Worm (Caenorhabditis elegans): Measurements from ENCODE around the gene R151.10.

R151.10 gene

ce11 chrIII:7273718-7274117, 43.0 kb upstream of the R151.10 start:
- TF ChIP-seq unc-39 (tag; optimal IDR thresholded peaks at IDR 0.05), result no peak
- no peak for TF ChIP-seq lin-32 (GFP tag; optimal IDR thresholded peaks at IDR 0.05)
- no peak for TF ChIP-seq mep-1 (tag; optimal IDR thresholded peaks at IDR 0.05)
- TF ChIP-seq cnd-1 (tag; optimal IDR thresholded peaks at IDR 0.05), result no peak
- TF ChIP-seq blmp-1 (tag; optimal IDR thresholded peaks at IDR 0.05), result no peak
- TF ChIP-seq nhr-12 (tag; optimal IDR thresholded peaks at IDR 0.05), result no peak
- no peak for TF ChIP-seq sem-2 (GFP tag; optimal IDR thresholded peaks at IDR 0.05)
- TF ChIP-seq mab-5 (tag; optimal IDR thresholded peaks at IDR 0.05), result no peak
- TF ChIP-seq mls-2 (tag; optimal IDR thresholded peaks at IDR 0.05), result no peak
- no peak for TF ChIP-seq bed-3 (GFP tag; optimal IDR thresholded peaks at IDR 0.05)
- TF ChIP-seq tbx-8 (GFP tag; optimal IDR thresholded peaks at IDR 0.05), result no peak
- TF ChIP-seq nhr-237 (tag; optimal IDR thresholded peaks at IDR 0.05), result no peak
- no peak for TF ChIP-seq hlh-1 (tag; optimal IDR thresholded peaks at IDR 0.05)
- TF ChIP-seq pha-4 (tag; optimal IDR thresholded peaks at IDR 0.05), result no peak
- TF ChIP-seq ztf-11 (tag; optimal IDR thresholded peaks at IDR 0.05), result no peak
- TF ChIP-seq unc-62 (GFP tag; optimal IDR thresholded peaks at IDR 0.05), result no peak
- TF ChIP-seq lsy-2 (tag; optimal IDR thresholded peaks at IDR 0.05), result no peak
- TF ChIP-seq sptf-1 (tag; optimal IDR thresholded peaks at IDR 0.05), result no peak
- no peak for TF ChIP-seq snpc-4 (tag; optimal IDR thresholded peaks at IDR 0.05)
- TF ChIP-seq ceh-43 (GFP tag; optimal IDR thresholded peaks at IDR 0.05), result no peak

ce11 chrIII:7272828-7273227, 42.1 kb upstream of the R151.10 start:
- no peak for TF ChIP-seq mab-5 (tag; optimal IDR thresholded peaks at IDR 0.05)
- no peak for TF ChIP-seq unc-120 (tag; optimal IDR thresholded peaks at IDR 0.05; ENCODE audit: poor library complexity, severe bottlenecking)
- TF ChIP-seq zip-8 (tag; optimal IDR thresholded peaks at IDR 0.05), result no peak
- no peak for TF ChIP-seq elt-1 (tag; optimal IDR thresholded peaks at IDR 0.05; ENCODE audit: borderline replicate concordance, insufficient read depth)
- TF ChIP-seq nhr-76 (tag; optimal IDR thresholded peaks at IDR 0.05), result no peak
- TF ChIP-seq pha-4 (tag; optimal IDR thresholded peaks at IDR 0.05), result no peak
- no peak for TF ChIP-seq blmp-1 (tag; optimal IDR thresholded peaks at IDR 0.05)
- no peak for TF ChIP-seq bed-3 (GFP tag; optimal IDR thresholded peaks at IDR 0.05)
- TF ChIP-seq ham-2 (GFP tag; optimal IDR thresholded peaks at IDR 0.05), result no peak
- no peak for TF ChIP-seq hlh-1 (tag; optimal IDR thresholded peaks at IDR 0.05)
- TF ChIP-seq mls-2 (tag; optimal IDR thresholded peaks at IDR 0.05), result no peak
- no peak for TF ChIP-seq unc-39 (tag; optimal IDR thresholded peaks at IDR 0.05)
- TF ChIP-seq ceh-83 (GFP tag; optimal IDR thresholded peaks at IDR 0.05), result no peak
- no peak for TF ChIP-seq ceh-39 (tag; optimal IDR thresholded peaks at IDR 0.05)
- TF ChIP-seq sptf-1 (tag; optimal IDR thresholded peaks at IDR 0.05), result no peak
- no peak for TF ChIP-seq sem-2 (GFP tag; optimal IDR thresholded peaks at IDR 0.05)
- TF ChIP-seq nhr-237 (tag; optimal IDR thresholded peaks at IDR 0.05), result no peak
- no peak for TF ChIP-seq tbx-8 (GFP tag; optimal IDR thresholded peaks at IDR 0.05)
- TF ChIP-seq flh-1 (GFP tag; optimal IDR thresholded peaks at IDR 0.05), result no peak

- TF ChIP-seq pha-4 (tag; optimal IDR thresholded peaks at IDR 0.05) (peak; percentile 9), ztf-11 (tag; optimal IDR thresholded peaks at IDR 0.05) (no peak), unc-120 (tag; optimal IDR thresholded peaks at IDR 0.05; ENCODE audit: poor library complexity, severe bottlenecking) (peak; percentile 46), elt-3 (tag; optimal IDR thresholded peaks at IDR 0.05) (no peak), mls-2 (tag; optimal IDR thresholded peaks at IDR 0.05) (peak; percentile 75), flh-1 (GFP tag; optimal IDR thresholded peaks at IDR 0.05) (no peak), tbx-8 (GFP tag; optimal IDR thresholded peaks at IDR 0.05) (no peak), ceh-43 (GFP tag; optimal IDR thresholded peaks at IDR 0.05) (peak; percentile 64), ham-2 (GFP tag; optimal IDR thresholded peaks at IDR 0.05) (no peak), lin-13 (tag; optimal IDR thresholded peaks at IDR 0.05) (peak; percentile 36), ceh-39 (tag; optimal IDR thresholded peaks at IDR 0.05) (no peak), ceh-83 (GFP tag; optimal IDR thresholded peaks at IDR 0.05) (peak; percentile 6), sptf-1 (tag; optimal IDR thresholded peaks at IDR 0.05) (peak; percentile 37), hlh-1 (tag; optimal IDR thresholded peaks at IDR 0.05) (no peak), lsy-2 (tag; optimal IDR thresholded peaks at IDR 0.05) (peak; percentile 16), ces-1 (GFP tag; optimal IDR thresholded peaks at IDR 0.05) (peak; percentile 34), unc-62 (GFP tag; optimal IDR thresholded peaks at IDR 0.05) (no peak), M03D4.4 (tag; optimal IDR thresholded peaks at IDR 0.05) (peak; percentile 64), cnd-1 (tag; optimal IDR thresholded peaks at IDR 0.05) (peak; percentile 11), mep-1 (tag; optimal IDR thresholded peaks at IDR 0.05) (peak; percentile 33), drap-1 (GFP tag; optimal IDR thresholded peaks at IDR 0.05) (no peak)
These were observed 41.3 kb upstream of the R151.10 start for ce11 chrIII:7272088-7272487.

ce11 chrIII:7271083-7271482, 40.3 kb upstream of the R151.10 start:
- TF ChIP-seq ces-1 (GFP tag; optimal IDR thresholded peaks at IDR 0.05) (no peak), mab-5 (tag; optimal IDR thresholded peaks at IDR 0.05) (no peak), snpc-4 (tag; optimal IDR thresholded peaks at IDR 0.05) (no peak), ztf-11 (tag; optimal IDR thresholded peaks at IDR 0.05) (no peak)
